Worm (Caenorhabditis elegans) whole organism, L4 larva: ENCODE data around the gene hda-5.

ENCODE experiments used
- F37D6.2 ChIP-seq: sonication (generic microtip); optimal IDR thresholded peaks from 2 replicates; lab custom pipeline; 2016; ENCODE audit warnings: mild to moderate bottlenecking, missing genetic modification characterization, missing compliant biosample characterization
- F44E2.7 ChIP-seq: fragments of 200-800 bp; sonication (Bioruptor generic); IDR thresholded peaks from 2 replicates; pipeline ENCODE4 v2.1.2; 2022; ENCODE audit warnings: missing genetic modification characterization, missing compliant biosample characterization
- Y48G9A.11 ChIP-seq: fragments of 200-800 bp; sonication (Bioruptor generic); IDR thresholded peaks from 2 replicates; pipeline ENCODE4 v1.3.6; 2022; ENCODE audit warnings: missing genetic modification reagents, missing genetic modification characterization, missing compliant biosample characterization
- Y75B8A.6 ChIP-seq: fragments of 200-800 bp; sonication (Bioruptor generic); IDR thresholded peaks from 2 replicates; pipeline ENCODE4 v1.3.6; 2022; ENCODE audit warnings: missing genetic modification reagents, missing genetic modification characterization, missing compliant biosample characterization
- aha-1 ChIP-seq: fragments of 150-350 bp; peaks from one replicate; lab custom pipeline; 2014; ENCODE audit warnings: missing biosample characterization, missing genetic modification characterization
- aly-2 ChIP-seq: sonication (generic microtip); optimal IDR thresholded peaks from 2 replicates; lab custom pipeline; 2018; ENCODE audit warnings: missing biosample characterization, missing genetic modification characterization
- ama-1 ChIP-seq: fragments of 150-350 bp; optimal IDR thresholded peaks from 2 replicates; lab custom pipeline; 2014; ENCODE audit warnings: inconsistent platforms, mixed read lengths
- attf-4 ChIP-seq: sonication (generic microtip); optimal IDR thresholded peaks from 3 replicates; lab custom pipeline; 2017; ENCODE audit warnings: missing biosample characterization, missing genetic modification characterization
- ceh-28 ChIP-seq: fragments of 150-350 bp; optimal IDR thresholded peaks from 2 replicates; lab custom pipeline; 2014; ENCODE audit warnings: missing biosample characterization, missing genetic modification reagents, missing genetic modification characterization
- ces-1 ChIP-seq: fragments of 150-350 bp; sonication (generic microtip); optimal IDR thresholded peaks from 4 replicates; lab custom pipeline; 2014; ENCODE audit warnings: missing biosample characterization, missing genetic modification reagents, missing genetic modification characterization
- cey-2 ChIP-seq: sonication (generic microtip); optimal IDR thresholded peaks from 3 replicates; lab custom pipeline; 2017; ENCODE audit warnings: missing genetic modification characterization, mild to moderate bottlenecking, missing compliant biosample characterization, antibody characterized with exemption, borderline replicate concordance; ENCODE audit not compliant: insufficient read depth
- ctbp-1 ChIP-seq: fragments of 200-800 bp; sonication (Bioruptor generic); IDR thresholded peaks from 2 replicates; pipeline ENCODE4 v1.3.6; 2022; ENCODE audit warnings: missing genetic modification reagents, missing genetic modification characterization, missing compliant biosample characterization
- daf-16 ChIP-seq, 3 experiments: sonication (generic microtip); optimal IDR thresholded peaks; 2 replicates each; lab custom pipeline; 2016 to 2017; ENCODE audit warnings: missing genetic modification characterization in 3 of 3, missing genetic modification reagents in 3 of 3, mild to moderate bottlenecking in 2 of 3, missing compliant biosample characterization in 2 of 3, missing biosample characterization in 1 of 3, moderate library complexity in 1 of 3
- daf-8 ChIP-seq: fragments of 200-800 bp; sonication (Bioruptor generic); IDR thresholded peaks from 2 replicates; pipeline ENCODE4 v1.3.6; 2022; ENCODE audit warnings: missing genetic modification characterization, missing compliant biosample characterization
- dmd-6 ChIP-seq: fragments of 200-800 bp; sonication (Bioruptor generic); IDR thresholded peaks from 2 replicates; pipeline ENCODE4 v1.3.6; 2022; ENCODE audit warnings: missing genetic modification reagents, missing genetic modification characterization, missing compliant biosample characterization
- dmd-8 ChIP-seq: fragments of 200-800 bp; sonication (Bioruptor generic); IDR thresholded peaks from 2 replicates; pipeline ENCODE4 v1.3.6; 2022; ENCODE audit warnings: missing genetic modification characterization, missing compliant biosample characterization
- dmd-9 ChIP-seq: fragments of 200-800 bp; sonication (Bioruptor generic); IDR thresholded peaks from 2 replicates; pipeline ENCODE4 v1.3.6; 2022; ENCODE audit warnings: missing genetic modification reagents, missing genetic modification characterization, missing compliant biosample characterization
- egl-43 ChIP-seq: fragments of 200-800 bp; sonication (Bioruptor generic); IDR thresholded peaks from 2 replicates; pipeline ENCODE4 v1.3.6; 2022; ENCODE audit warnings: missing genetic modification reagents, missing genetic modification characterization, missing compliant biosample characterization
- gei-8 ChIP-seq: fragments of 200-800 bp; sonication (Bioruptor generic); optimal IDR thresholded peaks from 2 replicates; lab custom pipeline; 2018; ENCODE audit warnings: mild to moderate bottlenecking, missing genetic modification characterization, missing compliant biosample characterization
- hif-1 ChIP-seq, 2 experiments: sonication (generic microtip); optimal IDR thresholded peaks; 2 replicates each; lab custom pipeline; 2016 to 2017; ENCODE audit warnings: missing compliant biosample characterization in 2 of 2, missing genetic modification characterization in 2 of 2, missing genetic modification reagents in 2 of 2, missing genotype in 2 of 2, mild to moderate bottlenecking in 1 of 2
- hlh-11 ChIP-seq: fragments of 200-800 bp; sonication (Bioruptor generic); optimal IDR thresholded peaks from 2 replicates; lab custom pipeline; 2018; ENCODE audit warnings: mild to moderate bottlenecking, missing genetic modification characterization, missing compliant biosample characterization
- hmg-1.1 ChIP-seq: fragments of 200-800 bp; sonication (Bioruptor generic); IDR thresholded peaks from 2 replicates; pipeline ENCODE4 v1.3.6; 2022; ENCODE audit warnings: missing genetic modification reagents, missing genetic modification characterization, missing compliant biosample characterization
- lim-7 ChIP-seq: fragments of 200-800 bp; sonication (Bioruptor generic); IDR thresholded peaks from 2 replicates; pipeline ENCODE4 v1.3.6; 2022; ENCODE audit warnings: missing genetic modification characterization, missing compliant biosample characterization
- lin-13 ChIP-seq: fragments of 150-350 bp; optimal IDR thresholded peaks from 2 replicates; lab custom pipeline; 2014; ENCODE audit warnings: missing biosample characterization, missing genetic modification reagents, missing genetic modification characterization
- lir-3 ChIP-seq: sonication (generic microtip); optimal IDR thresholded peaks from 2 replicates; lab custom pipeline; 2016; ENCODE audit warnings: mild to moderate bottlenecking, missing genetic modification characterization, missing compliant biosample characterization
- madf-5 ChIP-seq, 2 experiments: fragments of 200-800 bp; sonication (Bioruptor generic); IDR thresholded peaks; 2 replicates each; pipeline ENCODE4 v1.3.6; 2022; ENCODE audit warnings: missing compliant biosample characterization in 2 of 2, missing genetic modification characterization in 2 of 2
- madf-9 ChIP-seq: fragments of 200-800 bp; sonication (Bioruptor generic); conservative IDR thresholded peaks from 2 replicates; pipeline ENCODE4 v1.3.6; 2022; ENCODE audit warnings: missing genetic modification reagents, missing genetic modification characterization, missing compliant biosample characterization
- mdl-1 ChIP-seq, 2 experiments: fragments of 150-350 bp in 1 of 2; sonication (generic microtip) in 1 of 2; optimal IDR thresholded peaks; 2 replicates each; lab custom pipeline; 2014 to 2017; ENCODE audit warnings: missing biosample characterization in 2 of 2, missing genetic modification characterization in 2 of 2
- mep-1 ChIP-seq: fragments of 150-350 bp; sonication (generic microtip); optimal IDR thresholded peaks from 3 replicates; lab custom pipeline; 2014; ENCODE audit warnings: missing biosample characterization, missing genetic modification characterization
- mes-2 ChIP-seq: sonication (generic microtip); optimal IDR thresholded peaks from 2 replicates; lab custom pipeline; 2016; ENCODE audit warnings: missing genotype, mild to moderate bottlenecking, missing genetic modification characterization, missing compliant biosample characterization; ENCODE audit not compliant: poor library complexity, severe bottlenecking
- mxl-3 ChIP-seq: fragments of 200-800 bp; sonication (Bioruptor generic); optimal IDR thresholded peaks from 2 replicates; lab custom pipeline; 2018; ENCODE audit warnings: mild to moderate bottlenecking, missing genetic modification characterization, missing compliant biosample characterization
- nhr-10 ChIP-seq: fragments of 150-350 bp; optimal IDR thresholded peaks from 2 replicates; lab custom pipeline; 2014; ENCODE audit warnings: missing biosample characterization, missing genetic modification characterization
- nhr-11 ChIP-seq: fragments of 150-350 bp; optimal IDR thresholded peaks from 2 replicates; lab custom pipeline; 2014; ENCODE audit warnings: missing biosample characterization, missing genetic modification characterization
- nhr-237 ChIP-seq: sonication (generic microtip); optimal IDR thresholded peaks from 2 replicates; lab custom pipeline; 2017; ENCODE audit warnings: missing biosample characterization, missing genetic modification characterization
- nhr-28 ChIP-seq: fragments of 150-350 bp; optimal IDR thresholded peaks from 2 replicates; lab custom pipeline; 2014; ENCODE audit warnings: missing biosample characterization, missing genetic modification characterization
- nhr-41 ChIP-seq: fragments of 200-800 bp; sonication (Bioruptor generic); IDR thresholded peaks from 2 replicates; pipeline ENCODE4 v1.3.6; 2022; ENCODE audit warnings: missing genetic modification reagents, missing genetic modification characterization, missing compliant biosample characterization
- nhr-48 ChIP-seq: sonication (generic microtip); optimal IDR thresholded peaks from 2 replicates; lab custom pipeline; 2016; ENCODE audit warnings: mild to moderate bottlenecking, missing genetic modification characterization, missing compliant biosample characterization
- nhr-6 ChIP-seq: fragments of 150-350 bp; optimal IDR thresholded peaks from 2 replicates; lab custom pipeline; 2014; ENCODE audit warnings: missing biosample characterization, missing genetic modification characterization
- pha-4 ChIP-seq, 2 experiments: fragments of 150-350 bp in 1 of 2; fragments of 200-800 bp in 1 of 2; sonication (Bioruptor generic) in 1 of 2; IDR thresholded peaks in 1 of 2; optimal IDR thresholded peaks in 1 of 2; 2 replicates each; pipeline versions ENCODE4 v1.3.6 to Lab custom; 2014 to 2022; ENCODE audit warnings: missing genetic modification characterization in 2 of 2, missing genetic modification reagents in 2 of 2, missing biosample characterization in 1 of 2, missing compliant biosample characterization in 1 of 2
- sdz-12 ChIP-seq: fragments of 200-800 bp; sonication (Bioruptor generic); optimal IDR thresholded peaks from 2 replicates; lab custom pipeline; 2018; ENCODE audit warnings: mild to moderate bottlenecking, missing genetic modification characterization, missing compliant biosample characterization
- set-16 ChIP-seq: fragments of 200-800 bp; sonication (Bioruptor generic); IDR thresholded peaks from 2 replicates; pipeline ENCODE4 v1.3.6; 2022; ENCODE audit warnings: missing genetic modification reagents, missing genetic modification characterization, missing compliant biosample characterization
- spr-1 ChIP-seq: sonication (generic microtip); optimal IDR thresholded peaks from 2 replicates; lab custom pipeline; 2016; ENCODE audit warnings: mild to moderate bottlenecking, missing genetic modification characterization, missing compliant biosample characterization
- spr-3 ChIP-seq: fragments of 200-800 bp; sonication (Bioruptor generic); optimal IDR thresholded peaks from 2 replicates; lab custom pipeline; 2018; ENCODE audit warnings: mild to moderate bottlenecking, missing genetic modification characterization, missing compliant biosample characterization
- tag-97 ChIP-seq: fragments of 200-800 bp; sonication (Bioruptor generic); IDR thresholded peaks from 2 replicates; pipeline ENCODE4 v1.3.6; 2022; ENCODE audit warnings: missing genetic modification characterization, missing compliant biosample characterization
- tra-1 ChIP-seq: fragments of 200-800 bp; sonication (Bioruptor generic); IDR thresholded peaks from 2 replicates; pipeline ENCODE4 v1.3.6; 2022; ENCODE audit warnings: missing genetic modification reagents, missing genetic modification characterization, missing compliant biosample characterization
- unc-130 ChIP-seq: sonication (generic microtip); optimal IDR thresholded peaks from 2 replicates; lab custom pipeline; 2016; ENCODE audit warnings: missing genetic modification reagents, missing genetic modification characterization, missing compliant biosample characterization
- zag-1 ChIP-seq: fragments of 150-350 bp; optimal IDR thresholded peaks from 2 replicates; lab custom pipeline; 2014; ENCODE audit warnings: missing biosample characterization, missing genetic modification characterization
- zfp-2 ChIP-seq: sonication (generic microtip); optimal IDR thresholded peaks from 2 replicates; lab custom pipeline; 2016; ENCODE audit warnings: mild to moderate bottlenecking, missing genetic modification characterization, missing compliant biosample characterization

hda-5 gene

ce11 chrII:11836554-11837218 lies 37.8 kb downstream of the hda-5 start (continued):
- TF ChIP-seq daf-8 (GFP tag; lab: Robert Waterston, UW): no peak
- TF ChIP-seq mep-1 (tag; lab: Kevin White, UChicago): peak; percentile 23
- TF ChIP-seq ces-1: no peak
- TF ChIP-seq nhr-48 (tag; lab: Kevin White, UChicago): peak; percentile 76
- TF ChIP-seq dmd-6 (GFP tag; lab: Robert Waterston, UW): peak; percentile 55
- no peak for TF ChIP-seq Y48G9A.11
- no peak for TF ChIP-seq Y75B8A.6 (GFP tag; lab: Robert Waterston, UW)
- peak; percentile 83 for TF ChIP-seq hlh-11 (tag; lab: Kevin White, UChicago)
- no peak for TF ChIP-seq aha-1 (tag; lab: Kevin White, UChicago)
- no peak for TF ChIP-seq tag-97
- TF ChIP-seq nhr-10: no peak

DNA sequence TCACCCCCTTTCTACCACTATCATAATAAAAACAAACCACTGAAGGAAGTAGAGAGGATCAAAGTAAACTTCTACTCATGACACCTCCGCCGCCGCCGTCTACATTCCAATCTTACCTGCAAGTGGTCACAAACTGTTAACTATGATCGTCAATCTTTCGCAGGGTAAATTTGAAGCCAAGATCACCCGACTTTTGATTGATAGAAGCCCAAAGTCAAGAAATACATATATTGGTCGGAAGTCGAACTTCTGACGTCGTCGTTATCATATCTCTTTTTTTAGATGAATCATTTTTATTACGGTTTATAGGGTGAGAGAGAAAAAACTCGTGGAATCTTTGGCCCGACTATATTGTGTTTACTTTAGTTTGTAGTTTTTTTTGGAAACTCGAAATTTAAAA lies 39.5 kb downstream of the hda-5 start:
- no peak for TF ChIP-seq nhr-41 (GFP tag; lab: Robert Waterston, UW)
- no peak for TF ChIP-seq nhr-237
- TF ChIP-seq nhr-11: no peak
- TF ChIP-seq hif-1 (tag; optimal IDR thresholded peaks at IDR 0.05; lab: Kevin White, UChicago): no peak
- no peak for TF ChIP-seq gei-8 (GFP tag; lab: Kevin White, UChicago)
- no peak for TF ChIP-seq spr-3
- no peak for TF ChIP-seq sdz-12
- TF ChIP-seq dmd-8 (GFP tag; lab: Robert Waterston, UW): no peak
- no peak for TF ChIP-seq daf-16 (GFP tag; optimal IDR thresholded peaks at IDR 0.05; lab: Kevin White, UChicago)
- no peak for TF ChIP-seq daf-16 (tag; optimal IDR thresholded peaks at IDR 0.05; lab: Kevin White, UChicago)
- no peak for TF ChIP-seq aly-2 (tag; lab: Kevin White, UChicago)
- peak; percentile 68 for TF ChIP-seq nhr-48 (tag; lab: Kevin White, UChicago)
- no peak for TF ChIP-seq set-16 (GFP tag; lab: Robert Waterston, UW)
- TF ChIP-seq ceh-28 (tag; lab: Kevin White, UChicago): no peak
- TF ChIP-seq ama-1 (lab: Kevin White, UChicago): no peak
- TF ChIP-seq nhr-28 (tag; lab: Kevin White, UChicago): peak; percentile 21
- peak; percentile 75; the same call in 1 of the 2 replicates for TF ChIP-seq tra-1 (GFP tag; lab: Robert Waterston, UW)
- no peak for TF ChIP-seq attf-4 (tag; lab: Kevin White, UChicago)
- peak; percentile 39 for TF ChIP-seq dmd-6 (GFP tag; lab: Robert Waterston, UW)
- TF ChIP-seq lir-3 (tag; lab: Kevin White, UChicago): no peak
- TF ChIP-seq mxl-3 (GFP tag; lab: Kevin White, UChicago): no peak
- no peak for TF ChIP-seq F44E2.7 (GFP tag; lab: Robert Waterston, UW)
- TF ChIP-seq ctbp-1 (GFP tag; lab: Robert Waterston, UW): no peak
- no peak for TF ChIP-seq nhr-6 (tag; lab: Kevin White, UChicago)
- TF ChIP-seq mes-2 (tag; lab: Kevin White, UChicago): no peak
- TF ChIP-seq unc-130 (GFP tag; lab: Kevin White, UChicago): no peak
- no peak for TF ChIP-seq zag-1 (tag; lab: Kevin White, UChicago)
- TF ChIP-seq lin-13: no peak
- no peak for TF ChIP-seq nhr-10
- no peak for TF ChIP-seq dmd-9 (GFP tag; lab: Robert Waterston, UW)
- TF ChIP-seq pha-4 (GFP tag; IDR thresholded peaks at IDR 0.05; lab: Robert Waterston, UW): no peak
- TF ChIP-seq pha-4 (tag; optimal IDR thresholded peaks at IDR 0.05; lab: Kevin White, UChicago): no peak
- TF ChIP-seq madf-5 (GFP tag; IDR thresholded peaks at IDR 0.05; lab: Robert Waterston, UW): no peak
- no peak for TF ChIP-seq F37D6.2
- TF ChIP-seq hmg-1.1 (GFP tag; lab: Robert Waterston, UW): no peak
- peak; percentile 56 to 66 for TF ChIP-seq mdl-1 (tag; optimal IDR thresholded peaks at IDR 0.05; lab: Kevin White, UChicago)
- no peak for TF ChIP-seq aha-1 (tag; lab: Kevin White, UChicago)
- no peak for TF ChIP-seq spr-1 (tag; lab: Kevin White, UChicago)
- no peak for TF ChIP-seq lim-7 (GFP tag; lab: Robert Waterston, UW)
- no peak for TF ChIP-seq egl-43 (GFP tag; lab: Robert Waterston, UW)
- TF ChIP-seq cey-2 (tag; lab: Kevin White, UChicago): no peak
- no peak for TF ChIP-seq zfp-2 (tag; lab: Kevin White, UChicago)
- no peak for TF ChIP-seq Y48G9A.11
- no peak for TF ChIP-seq madf-9 (GFP tag; lab: Robert Waterston, UW)
- no peak for TF ChIP-seq ces-1
